Worm (Caenorhabditis elegans) whole organism, young adult: Measurements from ENCODE around the gene snet-1.

Experiments
- die-1 ChIP-seq: sonication (generic microtip); optimal IDR thresholded peaks from 2 replicates; lab custom pipeline; 2016; ENCODE audit warnings: missing genotype, mild to moderate bottlenecking, missing genetic modification characterization, missing compliant biosample characterization
- fkh-3 ChIP-seq: sonication (generic microtip); optimal IDR thresholded peaks from 2 replicates; lab custom pipeline; 2016; ENCODE audit warnings: mild to moderate bottlenecking, missing genetic modification characterization, missing compliant biosample characterization
- madf-6 ChIP-seq: fragments of 200-800 bp; sonication (Bioruptor generic); IDR thresholded peaks from 2 replicates; pipeline ENCODE4 v1.3.6; 2022; ENCODE audit warnings: missing genetic modification reagents, missing genetic modification characterization, missing compliant biosample characterization
- mes-4 ChIP-seq: sonication (generic microtip); optimal IDR thresholded peaks from 2 replicates; lab custom pipeline; 2016; ENCODE audit warnings: missing genotype, missing genetic modification characterization, missing compliant biosample characterization
- nfya-1 ChIP-seq: sonication (generic microtip); optimal IDR thresholded peaks from 2 replicates; lab custom pipeline; 2017; ENCODE audit warnings: antibody characterized with exemption, missing compliant biosample characterization, missing genetic modification characterization, borderline replicate concordance; ENCODE audit not compliant: insufficient read depth
- unc-130 ChIP-seq: sonication (generic microtip); optimal IDR thresholded peaks from 2 replicates; lab custom pipeline; 2016; ENCODE audit warnings: missing genetic modification reagents, missing genetic modification characterization, missing compliant biosample characterization
- xnd-1 ChIP-seq: sonication (generic microtip); optimal IDR thresholded peaks from 2 replicates; lab custom pipeline; 2016; ENCODE audit warnings: missing genotype, missing genetic modification reagents, missing genetic modification characterization, missing compliant biosample characterization

DNA sequence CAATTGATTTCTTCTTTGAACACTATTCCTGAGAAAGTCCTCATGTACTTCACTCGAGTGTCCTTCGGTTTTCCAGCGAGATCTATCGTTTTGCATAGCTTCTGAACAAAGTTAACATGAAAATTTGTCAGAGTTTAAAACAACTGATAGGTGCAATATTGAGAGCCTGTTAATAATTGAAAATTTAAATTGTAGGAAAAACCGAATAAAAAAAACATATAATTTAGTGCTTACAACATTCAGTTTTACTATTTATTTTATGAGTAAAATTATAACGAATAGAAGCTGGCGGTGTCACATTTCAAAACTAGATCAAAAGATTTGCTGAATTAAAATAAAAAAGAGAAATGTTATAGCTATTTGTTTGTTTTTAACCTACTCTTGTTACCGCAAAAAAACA, 24.4 kb upstream of the snet-1 start, which contains the start of gene C02F12.8:
- no peak for TF ChIP-seq madf-6 (GFP tag; lab: Robert Waterston, UW)
- TF ChIP-seq fkh-3 (tag; lab: Kevin White, UChicago) = no peak
- no peak for TF ChIP-seq mes-4 (tag; lab: Kevin White, UChicago)
- no peak for TF ChIP-seq nfya-1 (tag; lab: Kevin White, UChicago)
- TF ChIP-seq unc-130 (GFP tag; lab: Kevin White, UChicago) = no peak
- TF ChIP-seq die-1 = no peak
- TF ChIP-seq xnd-1 (tag; lab: Kevin White, UChicago) = no peak
